Worm (Caenorhabditis elegans): ENCODE data around the gene mfsd-6.
A peak's percentile ranks its signal among the peaks of the same experiment; 100 is the strongest.

The mfsd-6 gene

DNA sequence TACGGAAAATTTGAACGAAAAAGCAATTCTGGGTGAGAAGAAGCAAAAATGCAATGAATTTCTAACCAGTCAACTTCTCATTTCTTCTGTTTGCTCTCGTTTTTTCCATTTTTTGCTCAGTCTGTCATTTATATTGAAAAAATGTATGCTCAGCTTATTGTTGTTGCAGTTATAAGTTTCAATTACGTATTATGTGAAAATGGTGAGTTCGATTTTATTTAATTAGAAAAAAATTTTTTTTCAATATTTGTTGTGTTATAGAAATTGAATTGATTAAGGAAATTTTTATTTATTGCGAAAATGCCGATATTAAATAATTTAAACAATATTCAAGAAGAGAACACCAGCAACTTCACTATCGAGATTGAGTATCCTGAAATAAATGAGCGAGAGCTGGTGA is 17.3 kb downstream of the mfsd-6 start, which contains the start of gene lgc-12:
TSS of gene lgc-12 (plus strand) at position 301 of the 400 bp plus-strand sequence.
- no peak for TF ChIP-seq ceh-43 (GFP tag; optimal IDR thresholded peaks at IDR 0.05)
- no peak for TF ChIP-seq M03D4.4 (tag; optimal IDR thresholded peaks at IDR 0.05)
- no peak for TF ChIP-seq nhr-28 (tag; optimal IDR thresholded peaks at IDR 0.05)
- no peak for TF ChIP-seq ces-1 (GFP tag; optimal IDR thresholded peaks at IDR 0.05)
- TF ChIP-seq ham-2 (GFP tag; optimal IDR thresholded peaks at IDR 0.05), result no peak

DNA sequence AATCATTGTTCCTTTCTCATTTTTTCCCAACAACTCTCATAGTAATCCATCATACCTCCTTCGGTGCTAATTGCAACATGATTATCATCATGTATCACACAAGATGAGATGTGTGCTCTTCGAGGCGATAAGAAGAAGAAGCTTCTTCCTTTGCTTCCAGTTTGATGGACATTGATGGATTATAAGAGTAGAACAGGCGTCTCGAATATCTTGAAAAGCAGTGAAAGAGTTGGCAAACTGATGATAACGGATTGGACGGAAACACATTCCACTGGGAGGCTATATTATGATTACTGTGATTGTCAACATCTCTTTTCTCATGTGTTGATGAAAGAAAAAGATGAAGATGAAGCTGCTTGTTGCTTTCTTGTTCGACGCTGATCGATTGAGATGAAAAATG is 19.3 kb downstream of the mfsd-6 start:
- TF ChIP-seq mab-5 (tag; optimal IDR thresholded peaks at IDR 0.05) (no peak), ceh-83 (GFP tag; optimal IDR thresholded peaks at IDR 0.05) (peak; percentile 3), unc-120 (tag; optimal IDR thresholded peaks at IDR 0.05; ENCODE audit: poor library complexity, severe bottlenecking) (peak; percentile 83), unc-62 (GFP tag; optimal IDR thresholded peaks at IDR 0.05) (peak; percentile 100), ces-1 (GFP tag; optimal IDR thresholded peaks at IDR 0.05) (no peak), lin-32 (GFP tag; optimal IDR thresholded peaks at IDR 0.05) (no peak), flh-1 (GFP tag; optimal IDR thresholded peaks at IDR 0.05) (no peak), hlh-1 (tag; optimal IDR thresholded peaks at IDR 0.05) (peak; percentile 80), sem-2 (GFP tag; optimal IDR thresholded peaks at IDR 0.05) (no peak)

DNA sequence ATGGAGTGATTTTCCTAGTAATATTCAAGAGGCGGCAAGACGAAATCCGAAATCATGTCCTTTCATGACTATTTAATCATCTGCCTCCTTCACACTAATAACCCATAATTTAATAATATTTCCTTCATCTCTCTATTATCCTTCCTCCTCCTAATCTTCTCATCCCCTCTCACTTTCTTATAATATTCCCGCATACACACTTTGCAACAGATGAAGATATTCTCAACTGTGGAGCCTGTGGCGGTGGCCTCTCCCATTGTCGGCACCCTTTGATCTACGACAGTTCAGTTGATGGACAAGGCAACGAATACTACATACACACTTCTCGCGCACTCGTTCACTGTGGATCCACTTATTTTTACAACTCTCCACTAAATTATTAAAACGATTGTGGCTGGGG is 20.6 kb downstream of the mfsd-6 start:
- peak; percentile 68 for TF ChIP-seq unc-62 (GFP tag; optimal IDR thresholded peaks at IDR 0.05)
- TF ChIP-seq mls-2 (tag; optimal IDR thresholded peaks at IDR 0.05), result peak; percentile 6
- TF ChIP-seq nhr-2 (tag; optimal IDR thresholded peaks at IDR 0.05), result peak; percentile 67
- no peak for TF ChIP-seq lin-13 (tag; optimal IDR thresholded peaks at IDR 0.05)
- no peak for TF ChIP-seq mab-5 (tag; optimal IDR thresholded peaks at IDR 0.05)
- peak; percentile 85 for TF ChIP-seq ces-1 (GFP tag; optimal IDR thresholded peaks at IDR 0.05)
- no peak for TF ChIP-seq cnd-1 (tag; optimal IDR thresholded peaks at IDR 0.05)

DNA sequence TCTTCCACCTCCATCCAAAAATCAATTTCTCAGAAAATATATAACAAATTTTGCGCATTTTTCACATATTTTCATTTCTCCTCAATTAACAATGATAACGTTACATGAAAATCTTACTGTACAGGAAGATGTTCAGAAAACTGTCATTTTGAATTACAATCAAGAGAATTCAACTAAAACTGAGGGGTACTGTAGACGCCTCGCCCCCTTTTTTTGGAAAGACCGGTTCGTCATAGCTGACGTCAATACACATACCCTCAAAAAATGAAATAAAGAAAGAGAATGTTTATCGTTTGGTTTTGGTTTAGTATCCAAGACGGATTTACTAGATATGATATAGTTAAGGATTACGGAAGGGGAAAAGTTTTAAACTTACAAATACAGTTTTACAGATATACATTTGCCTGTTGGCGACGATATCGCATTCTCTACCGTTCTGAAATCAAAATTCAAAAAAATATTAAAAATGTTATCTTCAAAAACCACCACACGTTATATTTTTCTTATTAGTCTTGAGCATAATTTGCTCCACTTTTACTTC is 21.2 kb downstream of the mfsd-6 start:
- TF ChIP-seq sem-2 (GFP tag; optimal IDR thresholded peaks at IDR 0.05) (no peak), ztf-11 (tag; optimal IDR thresholded peaks at IDR 0.05) (no peak), snpc-4 (tag; optimal IDR thresholded peaks at IDR 0.05) (no peak), lin-32 (GFP tag; optimal IDR thresholded peaks at IDR 0.05) (no peak), lin-13 (tag; optimal IDR thresholded peaks at IDR 0.05) (no peak), mep-1 (tag; optimal IDR thresholded peaks at IDR 0.05) (no peak), unc-62 (GFP tag; optimal IDR thresholded peaks at IDR 0.05) (no peak), nhr-76 (tag; optimal IDR thresholded peaks at IDR 0.05) (no peak), cnd-1 (tag; optimal IDR thresholded peaks at IDR 0.05) (no peak), unc-120 (tag; optimal IDR thresholded peaks at IDR 0.05; ENCODE audit: poor library complexity, severe bottlenecking) (no peak), pha-4 (tag; optimal IDR thresholded peaks at IDR 0.05) (no peak), elt-3 (tag; optimal IDR thresholded peaks at IDR 0.05) (no peak)

DNA sequence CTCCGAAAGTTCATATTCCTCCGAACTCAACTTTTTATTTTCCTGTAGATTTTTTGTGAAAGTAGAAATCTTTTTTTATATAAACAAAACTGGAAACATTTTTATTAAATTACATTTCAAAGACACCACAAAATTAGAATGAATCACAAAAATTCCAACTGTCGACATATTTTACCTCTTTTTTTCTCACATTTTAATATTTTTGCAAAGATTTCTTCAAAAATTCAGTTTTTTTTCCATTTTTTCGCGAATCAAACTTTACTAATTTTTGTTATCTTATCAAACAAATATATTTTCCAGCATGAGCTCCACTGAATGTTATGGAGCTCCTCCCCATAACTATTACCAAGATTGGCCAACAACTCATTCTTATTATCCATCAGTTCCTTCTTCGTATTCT is 23.9 kb downstream of the mfsd-6 start, which contains the start of gene ceh-13:
TSS of gene ceh-13 (plus strand) at position 301 of the 400 bp plus-strand sequence.
- TF ChIP-seq nhr-76 (tag; optimal IDR thresholded peaks at IDR 0.05), result no peak
- TF ChIP-seq pha-4 (tag; optimal IDR thresholded peaks at IDR 0.05), result no peak
- TF ChIP-seq ces-1 (GFP tag; optimal IDR thresholded peaks at IDR 0.05), result no peak
- no peak for TF ChIP-seq nhr-12 (tag; optimal IDR thresholded peaks at IDR 0.05)
- no peak for TF ChIP-seq bed-3 (GFP tag; optimal IDR thresholded peaks at IDR 0.05)
- no peak for TF ChIP-seq elt-3 (tag; optimal IDR thresholded peaks at IDR 0.05)
- TF ChIP-seq nhr-237 (tag; optimal IDR thresholded peaks at IDR 0.05), result no peak
- TF ChIP-seq ceh-43 (GFP tag; optimal IDR thresholded peaks at IDR 0.05), result no peak
- no peak for TF ChIP-seq snpc-4 (tag; optimal IDR thresholded peaks at IDR 0.05)
- TF ChIP-seq ceh-83 (GFP tag; optimal IDR thresholded peaks at IDR 0.05), result no peak
- no peak for TF ChIP-seq unc-62 (GFP tag; optimal IDR thresholded peaks at IDR 0.05)
- TF ChIP-seq ceh-39 (tag; optimal IDR thresholded peaks at IDR 0.05), result no peak
- TF ChIP-seq flh-1 (GFP tag; optimal IDR thresholded peaks at IDR 0.05), result no peak
- no peak for TF ChIP-seq sptf-1 (tag; optimal IDR thresholded peaks at IDR 0.05)
- no peak for TF ChIP-seq sem-2 (GFP tag; optimal IDR thresholded peaks at IDR 0.05)
- TF ChIP-seq unc-39 (tag; optimal IDR thresholded peaks at IDR 0.05), result no peak
- no peak for TF ChIP-seq ztf-11 (tag; optimal IDR thresholded peaks at IDR 0.05)
- TF ChIP-seq zip-8 (tag; optimal IDR thresholded peaks at IDR 0.05), result no peak
- TF ChIP-seq ham-2 (GFP tag; optimal IDR thresholded peaks at IDR 0.05), result no peak

Measured in whole organism, mixed stage, embryonic.